Worm (Caenorhabditis elegans): ENCODE data around the gene cyp-34A9.

Gene cyp-34A9

DNA sequence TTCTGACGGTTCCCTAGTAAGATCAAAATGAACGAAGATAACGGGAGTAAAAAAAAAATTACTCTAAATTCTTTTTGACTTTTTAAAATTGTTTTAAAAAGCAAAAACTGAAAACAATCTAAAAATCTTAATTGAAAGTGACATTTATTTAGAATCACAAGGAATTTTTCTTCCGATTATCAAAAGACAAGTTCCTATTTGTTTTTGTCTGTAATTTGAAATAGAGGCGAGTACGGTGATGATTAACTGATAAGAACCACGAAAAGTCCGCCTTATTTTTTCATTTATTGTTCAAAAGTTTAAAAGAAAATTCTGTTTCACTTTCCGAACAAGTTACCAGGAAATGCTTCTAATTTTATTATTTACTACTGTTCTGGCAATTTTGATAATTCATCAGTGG lies 20.6 kb downstream of the cyp-34A9 start, which contains the start of gene dach-1:
dach-1 (plus strand) TSS at position 301 of the 400 bp plus-strand sequence.
- TF ChIP-seq fkh-2 (tag; optimal IDR thresholded peaks at IDR 0.05) (no peak), ZK546.5 (tag; optimal IDR thresholded peaks at IDR 0.05) (no peak), snpc-4 (tag; optimal IDR thresholded peaks at IDR 0.05) (no peak), elt-3 (tag; optimal IDR thresholded peaks at IDR 0.05) (no peak), fos-1 (tag; optimal IDR thresholded peaks at IDR 0.05) (no peak), ceh-28 (tag; optimal IDR thresholded peaks at IDR 0.05) (no peak), pqm-1 (tag; optimal IDR thresholded peaks at IDR 0.05) (no peak), nhr-11 (tag; optimal IDR thresholded peaks at IDR 0.05) (no peak), ztf-11 (tag; optimal IDR thresholded peaks at IDR 0.05) (no peak), R02D3.7 (tag; optimal IDR thresholded peaks at IDR 0.05) (no peak), nfya-1 (tag; optimal IDR thresholded peaks at IDR 0.05; ENCODE audit: insufficient read depth) (no peak), ceh-9 (tag; optimal IDR thresholded peaks at IDR 0.05) (no peak)

DNA sequence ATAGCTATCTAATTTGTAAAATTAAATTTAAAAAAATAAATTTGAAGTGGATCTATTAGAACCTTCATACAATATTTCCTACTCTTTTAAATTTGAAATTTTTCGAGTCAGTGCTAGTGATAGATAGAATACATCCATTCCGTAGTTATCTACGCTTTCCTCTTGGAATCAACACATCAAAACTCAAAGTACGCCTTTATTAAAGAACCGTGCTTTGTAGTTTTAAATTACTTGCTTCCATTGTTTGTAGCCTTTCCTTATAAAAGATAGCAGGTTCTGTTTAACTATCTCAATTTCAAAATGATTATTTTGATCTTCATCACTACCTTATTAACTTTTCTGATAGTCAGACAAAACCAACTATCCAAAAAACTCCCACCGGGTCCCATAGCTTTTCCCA lies 25.3 kb downstream of the cyp-34A9 start, which contains the start of gene cyp-35B3:
cyp-35B3 (plus strand) TSS at position 301 of the 400 bp plus-strand sequence.
- TF ChIP-seq ceh-28 (tag; optimal IDR thresholded peaks at IDR 0.05) (no peak), ceh-9 (tag; optimal IDR thresholded peaks at IDR 0.05) (no peak), snpc-4 (tag; optimal IDR thresholded peaks at IDR 0.05) (no peak), nhr-77 (tag; optimal IDR thresholded peaks at IDR 0.05) (no peak), nhr-67 (tag; optimal IDR thresholded peaks at IDR 0.05) (no peak), ama-1 (optimal IDR thresholded peaks at IDR 0.05) (no peak), R02D3.7 (tag; optimal IDR thresholded peaks at IDR 0.05) (no peak), fkh-2 (tag; optimal IDR thresholded peaks at IDR 0.05) (no peak)

DNA sequence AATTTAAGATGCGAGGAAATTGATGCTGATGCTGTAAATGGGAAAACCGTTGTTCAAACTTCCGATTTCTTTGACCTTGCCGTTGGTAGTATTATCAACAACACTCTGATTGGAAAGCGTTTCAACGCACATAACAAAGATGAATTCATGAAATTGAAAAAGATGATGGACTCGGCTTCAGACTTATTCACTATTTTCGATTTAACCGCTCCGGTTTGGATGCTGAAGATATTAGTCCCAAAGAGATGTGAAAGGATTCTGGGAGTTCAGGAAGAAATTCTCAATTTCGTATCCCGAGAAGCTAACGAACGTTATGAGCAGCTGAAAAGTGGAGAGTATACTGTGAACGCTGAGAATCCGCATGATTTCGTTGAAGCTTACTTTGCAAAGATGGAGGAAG lies 27.0 kb downstream of the cyp-34A9 start:
- no peak for TF ChIP-seq jun-1 (tag; optimal IDR thresholded peaks at IDR 0.05)

DNA sequence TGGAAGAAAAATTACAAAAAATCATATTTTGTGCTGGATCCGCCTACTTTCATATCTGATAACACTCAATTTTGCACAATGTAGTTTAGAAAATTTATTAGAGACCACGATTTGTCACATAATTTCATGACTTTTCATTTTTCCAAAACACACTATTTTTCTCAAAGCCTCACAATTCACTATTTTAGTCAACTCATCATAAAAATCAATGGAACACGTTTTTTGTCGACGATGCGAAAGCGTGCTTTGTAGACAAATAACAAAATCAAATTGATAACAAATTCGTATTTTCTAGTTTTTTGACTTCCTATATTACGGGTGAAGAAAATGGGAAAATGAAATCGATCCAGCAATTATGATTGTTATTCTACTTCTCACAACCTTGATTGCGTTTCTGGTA lies 28.5 kb downstream of the cyp-34A9 start, which contains the start of gene cyp-35B2:
cyp-35B2 (plus strand) TSS at position 301 of the 400 bp plus-strand sequence.
- TF ChIP-seq mdl-1 (tag; optimal IDR thresholded peaks at IDR 0.05), result no peak
- TF ChIP-seq pqm-1 (tag; optimal IDR thresholded peaks at IDR 0.05), result no peak
- no peak for TF ChIP-seq egl-5 (tag; optimal IDR thresholded peaks at IDR 0.05)
- TF ChIP-seq unc-62 (GFP tag; optimal IDR thresholded peaks at IDR 0.05), result no peak
- no peak for TF ChIP-seq lin-15B (tag; optimal IDR thresholded peaks at IDR 0.05)
- TF ChIP-seq snpc-4 (tag; optimal IDR thresholded peaks at IDR 0.05), result no peak
- no peak for TF ChIP-seq nhr-12 (tag; optimal IDR thresholded peaks at IDR 0.05)
- no peak for TF ChIP-seq ZK546.5 (tag; optimal IDR thresholded peaks at IDR 0.05)
- no peak for TF ChIP-seq nhr-237 (tag; optimal IDR thresholded peaks at IDR 0.05)
- TF ChIP-seq unc-39 (tag; optimal IDR thresholded peaks at IDR 0.05), result no peak

DNA sequence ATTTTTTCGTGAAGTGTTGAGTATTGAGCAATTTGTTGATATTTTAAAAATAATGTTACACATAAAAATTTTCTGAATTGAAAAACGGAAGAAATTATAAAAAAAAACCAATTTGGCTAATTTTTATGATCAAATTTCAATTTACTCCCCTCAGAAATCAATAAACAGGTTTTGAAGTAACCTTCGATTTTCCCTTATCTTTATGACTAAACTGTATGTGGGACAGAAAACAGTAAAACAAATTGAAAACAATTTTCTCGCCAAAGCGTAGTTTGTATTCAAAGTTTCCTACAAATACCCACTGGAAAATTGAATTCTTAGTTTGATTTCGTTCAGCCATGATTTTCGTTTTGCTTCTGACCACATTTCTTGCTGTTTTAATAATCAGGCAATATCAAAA lies 31.6 kb downstream of the cyp-34A9 start, which contains the start of gene cyp-35B1:
cyp-35B1 (plus strand) TSS at position 244 of the 400 bp plus-strand sequence.
- TF ChIP-seq lin-39 (tag; optimal IDR thresholded peaks at IDR 0.05) (no peak), nhr-23 (tag; optimal IDR thresholded peaks at IDR 0.05) (no peak), ceh-28 (tag; optimal IDR thresholded peaks at IDR 0.05) (peak; percentile 19), nhr-25 (tag; optimal IDR thresholded peaks at IDR 0.05) (no peak)

DNA sequence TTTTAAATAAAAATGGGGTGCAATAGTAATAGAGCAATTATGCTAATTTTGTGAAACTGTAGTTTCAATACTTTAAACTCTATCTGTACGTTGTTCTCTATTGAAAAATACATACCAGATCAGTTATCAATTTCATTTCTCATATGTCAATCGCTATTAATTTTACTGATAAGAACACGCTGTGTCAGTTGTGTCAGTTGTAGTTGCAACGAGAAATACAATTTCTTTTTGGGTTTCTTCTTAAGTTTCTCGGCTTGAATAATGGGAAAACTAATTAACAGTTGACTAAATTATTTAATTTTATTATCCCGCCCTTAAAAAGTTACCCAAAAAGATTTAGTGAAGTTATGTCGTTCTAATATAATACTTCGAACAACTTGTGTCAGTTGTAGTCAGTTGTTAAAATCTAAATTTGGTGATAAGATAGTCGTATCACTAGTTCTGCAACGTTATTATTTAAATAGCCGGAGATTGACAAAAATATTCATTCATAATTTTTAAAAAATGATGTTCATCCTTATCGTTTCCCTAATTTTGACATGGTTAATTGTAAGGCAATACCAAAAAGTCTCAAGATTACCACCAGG lies 34.4 kb downstream of the cyp-34A9 start, which contains the start of gene cyp-35A5:
cyp-35A5 (plus strand) TSS at position 435 of the 587 bp plus-strand sequence.
- TF ChIP-seq nhr-11 (tag; optimal IDR thresholded peaks at IDR 0.05) (no peak), pqm-1 (tag; optimal IDR thresholded peaks at IDR 0.05) (peak; percentile 0), egl-5 (tag; optimal IDR thresholded peaks at IDR 0.05) (no peak), aly-2 (tag; optimal IDR thresholded peaks at IDR 0.05) (no peak), daf-12 (tag; optimal IDR thresholded peaks at IDR 0.05) (no peak), elt-2 (tag; optimal IDR thresholded peaks at IDR 0.05) (peak; percentile 78)

DNA sequence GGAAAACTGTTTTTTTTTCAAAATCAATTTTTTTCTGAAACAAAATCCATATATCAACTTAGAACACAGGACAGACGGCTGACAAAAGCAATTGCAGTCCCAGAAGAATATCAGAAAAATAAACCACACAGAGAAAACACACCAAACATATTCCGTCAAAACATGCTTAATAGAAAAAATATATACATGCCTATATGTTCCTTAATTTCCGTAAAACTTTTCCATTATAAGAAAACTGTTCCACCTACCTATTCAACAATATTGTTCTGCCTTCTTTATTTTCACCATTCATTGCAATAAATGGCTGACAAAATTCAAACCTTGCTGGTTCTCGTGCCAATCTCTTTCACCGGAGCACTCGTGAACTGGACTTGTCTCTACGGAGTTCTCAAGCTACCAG lies 39.0 kb downstream of the cyp-34A9 start, which contains the start of gene srx-63:
srx-63 (plus strand) TSS at position 301 of the 400 bp plus-strand sequence.
- TF ChIP-seq nhr-11 (tag; optimal IDR thresholded peaks at IDR 0.05), result no peak
- TF ChIP-seq nhr-237 (tag; optimal IDR thresholded peaks at IDR 0.05), result no peak
- TF ChIP-seq daf-12 (tag; optimal IDR thresholded peaks at IDR 0.05), result no peak
- no peak for TF ChIP-seq jun-1 (tag; optimal IDR thresholded peaks at IDR 0.05)
- no peak for TF ChIP-seq fkh-2 (tag; optimal IDR thresholded peaks at IDR 0.05)
- no peak for TF ChIP-seq lsy-12 (tag; optimal IDR thresholded peaks at IDR 0.05)
- no peak for TF ChIP-seq ceh-9 (tag; optimal IDR thresholded peaks at IDR 0.05)
- no peak for TF ChIP-seq nhr-67 (tag; optimal IDR thresholded peaks at IDR 0.05)
- TF ChIP-seq pha-4 (tag; optimal IDR thresholded peaks at IDR 0.05), result no peak
- no peak for TF ChIP-seq zag-1 (tag; optimal IDR thresholded peaks at IDR 0.05)
- no peak for TF ChIP-seq ztf-4 (tag; optimal IDR thresholded peaks at IDR 0.05)

All from whole organism, L3 larva.